Fruit fly (Drosophila melanogaster) whole organism, pupa: ENCODE results near the gene CG34125.

ENCODE experiments used
- CG10348 ChIP-seq: fragments of 200-800 bp; sonication (Bioruptor generic); IDR thresholded peaks from 2 replicates; pipeline ENCODE4 v1.3.6; 2022; ENCODE audit warnings: missing biosample characterization, missing genetic modification characterization
- CG12605 ChIP-seq: fragments of 200-800 bp; sonication (Bioruptor generic); IDR thresholded peaks from 2 replicates; pipeline ENCODE4 v1.3.6; 2022; ENCODE audit warnings: missing biosample characterization, missing genetic modification characterization
- CG13204 ChIP-seq: fragments of 200-800 bp; sonication (Bioruptor generic); optimal IDR thresholded peaks from 2 replicates; lab custom pipeline; 2018; ENCODE audit warnings: missing biosample characterization, mild to moderate bottlenecking, missing genetic modification characterization, moderate library complexity
- CG14655 ChIP-seq: fragments of 200-800 bp; sonication (Bioruptor generic); optimal IDR thresholded peaks from 3 replicates; lab custom pipeline; 2017; ENCODE audit warnings: mild to moderate bottlenecking, missing biosample characterization, missing genetic modification reagents, missing genetic modification characterization
- CG15710 ChIP-seq: fragments of 200-800 bp; sonication (Bioruptor generic); optimal IDR thresholded peaks from 2 replicates; lab custom pipeline; 2018; ENCODE audit warnings: missing biosample characterization, mild to moderate bottlenecking, missing genetic modification characterization, moderate library complexity
- CG17806 ChIP-seq: fragments of 200-800 bp; sonication (Bioruptor generic); optimal IDR thresholded peaks from 2 replicates; lab custom pipeline; 2018; ENCODE audit warnings: missing biosample characterization, mild to moderate bottlenecking, missing genetic modification characterization, moderate library complexity
- CG32121 ChIP-seq: fragments of 200-800 bp; sonication (Bioruptor generic); IDR thresholded peaks from 2 replicates; pipeline ENCODE4 v1.3.6; 2022; ENCODE audit warnings: missing biosample characterization, missing genetic modification characterization
- CG34367 ChIP-seq: fragments of 200-800 bp; sonication (Bioruptor generic); optimal IDR thresholded peaks from 2 replicates; lab custom pipeline; 2018; ENCODE audit warnings: missing biosample characterization, mild to moderate bottlenecking, missing genetic modification characterization
- CG4496 ChIP-seq: fragments of 200-800 bp; sonication (Bioruptor generic); IDR thresholded peaks from 3 replicates; pipeline ENCODE4 v1.3.6; 2022; ENCODE audit warnings: missing biosample characterization, missing genetic modification characterization
- CG8159 ChIP-seq: fragments of 200-800 bp; sonication (Bioruptor generic); optimal IDR thresholded peaks from 3 replicates; lab custom pipeline; 2018; ENCODE audit warnings: missing biosample characterization, mild to moderate bottlenecking, missing genetic modification characterization, moderate library complexity
- CG8301 ChIP-seq: fragments of 200-800 bp; sonication (Bioruptor generic); optimal IDR thresholded peaks from 2 replicates; lab custom pipeline; 2018; ENCODE audit warnings: missing biosample characterization, mild to moderate bottlenecking, missing genetic modification characterization
- CG9948 ChIP-seq: fragments of 200-800 bp; sonication (Bioruptor generic); optimal IDR thresholded peaks from 2 replicates; lab custom pipeline; 2018; ENCODE audit warnings: missing biosample characterization, mild to moderate bottlenecking, missing genetic modification characterization, moderate library complexity
- D1 ChIP-seq: fragments of 200-800 bp; sonication (Bioruptor generic); optimal IDR thresholded peaks from 2 replicates; lab custom pipeline; 2018; ENCODE audit warnings: missing biosample characterization, mild to moderate bottlenecking, missing genetic modification characterization, moderate library complexity
- EcR ChIP-seq: fragments of 200-800 bp; sonication (Bioruptor generic); optimal IDR thresholded peaks from 3 replicates; lab custom pipeline; 2019; ENCODE audit warnings: missing biosample characterization, missing genetic modification characterization, mild to moderate bottlenecking, moderate library complexity, missing genetic modification reagents
- Ets98B ChIP-seq: fragments of 200-800 bp; sonication (Bioruptor generic); IDR thresholded peaks from 2 replicates; pipeline ENCODE4 v1.3.6; 2022; ENCODE audit warnings: missing biosample characterization, missing genetic modification characterization
- Pif1A ChIP-seq: fragments of 200-800 bp; sonication (Bioruptor generic); optimal IDR thresholded peaks from 3 replicates; lab custom pipeline; 2016; ENCODE audit warnings: missing biosample characterization, missing genetic modification characterization
- Pif1B ChIP-seq: fragments of 200-800 bp; sonication (Bioruptor generic); optimal IDR thresholded peaks from 3 replicates; lab custom pipeline; 2016; ENCODE audit warnings: missing biosample characterization, missing genetic modification characterization
- Snoo ChIP-seq: fragments of 200-800 bp; sonication (Bioruptor generic); optimal IDR thresholded peaks from 3 replicates; lab custom pipeline; 2017; ENCODE audit warnings: missing biosample characterization, mild to moderate bottlenecking, missing genetic modification characterization, inconsistent platforms
- fd96Ca ChIP-seq: fragments of 200-800 bp; sonication (Bioruptor generic); IDR thresholded peaks from 3 replicates; pipeline ENCODE4 v1.3.6; 2022; ENCODE audit warnings: missing biosample characterization, missing genetic modification characterization
- gl ChIP-seq: fragments of 200-800 bp; sonication (Bioruptor generic); optimal IDR thresholded peaks from 2 replicates; lab custom pipeline; 2018; ENCODE audit warnings: missing biosample characterization, mild to moderate bottlenecking, missing genetic modification characterization
- rn ChIP-seq: fragments of 200-800 bp; sonication (Bioruptor generic); IDR thresholded peaks from 2 replicates; pipeline ENCODE4 v1.3.6; 2022; ENCODE audit warnings: missing biosample characterization, missing genetic modification characterization

The CG34125 gene

dm6 chr2L:4997401-4998259 lies 32.2 kb downstream of the CG34125 start:
- peak; percentile 100 for TF ChIP-seq CG4496 (GFP tag; lab: Robert Waterston, UW)
- TF ChIP-seq CG10348, result peak; percentile 96
- peak; percentile 99 for TF ChIP-seq CG17806 (tag; lab: Kevin White, UChicago)
- peak; percentile 99 for TF ChIP-seq Snoo (tag; lab: Kevin White, UChicago)
- peak; percentile 99 for TF ChIP-seq Pif1A (GFP tag; lab: Kevin White, UChicago)
- TF ChIP-seq fd96Ca, result peak; percentile 99
- TF ChIP-seq Pif1B (GFP tag; lab: Kevin White, UChicago), result peak; percentile 99
- TF ChIP-seq Ets98B, result peak; percentile 100
- peak; percentile 99 for TF ChIP-seq CG32121 (GFP tag; lab: Robert Waterston, UW)
- TF ChIP-seq rn, result peak; percentile 98
- peak; percentile 99 for TF ChIP-seq CG9948
- TF ChIP-seq CG13204, result peak; percentile 96
- TF ChIP-seq gl (tag; lab: Kevin White, UChicago), result peak; percentile 98
- peak; percentile 99 for TF ChIP-seq CG8159 (tag; lab: Kevin White, UChicago)
- TF ChIP-seq CG15710 (tag; lab: Kevin White, UChicago), result peak; percentile 98
- TF ChIP-seq CG8301 (tag; lab: Kevin White, UChicago), result peak; percentile 100
- TF ChIP-seq EcR, result peak; percentile 95
- peak; percentile 100 for TF ChIP-seq CG14655 (GFP tag; lab: Kevin White, UChicago)
- TF ChIP-seq CG12605 (GFP tag; lab: Robert Waterston, UW), result peak; percentile 99
- peak; percentile 94 for TF ChIP-seq D1 (tag; lab: Kevin White, UChicago)
- peak; percentile 99 for TF ChIP-seq CG34367

- TF ChIP-seq rn (no peak), CG32121 (GFP tag; lab: Robert Waterston, UW) (no peak), CG8159 (tag; lab: Kevin White, UChicago) (no peak), CG17806 (tag; lab: Kevin White, UChicago) (no peak), CG34367 (no peak), Pif1A (GFP tag; lab: Kevin White, UChicago) (no peak), CG14655 (GFP tag; lab: Kevin White, UChicago) (no peak)
- TF ChIP-seq, all 21 proteins: peak for 0
Measured at dm6 chr2L:4998260-4998560, 32.7 kb downstream of the CG34125 start.

dm6 chr2L:4998571-4999191 lies 33.2 kb downstream of the CG34125 start:
- no peak for TF ChIP-seq EcR
- no peak for TF ChIP-seq CG12605 (GFP tag; lab: Robert Waterston, UW)

- TF ChIP-seq CG15710 (tag; lab: Kevin White, UChicago) (peak; percentile 52), CG8159 (tag; lab: Kevin White, UChicago) (peak; percentile 62), CG10348 (peak; percentile 36; the same call in 1 of the 2 replicates), Snoo (tag; lab: Kevin White, UChicago) (peak; percentile 37), D1 (tag; lab: Kevin White, UChicago) (no peak), EcR (peak; percentile 80), Ets98B (peak; percentile 90), CG8301 (tag; lab: Kevin White, UChicago) (peak; percentile 78), Pif1B (GFP tag; lab: Kevin White, UChicago) (peak; percentile 65), fd96Ca (peak; percentile 92), CG17806 (tag; lab: Kevin White, UChicago) (peak; percentile 48), rn (peak; percentile 83), Pif1A (GFP tag; lab: Kevin White, UChicago) (peak; percentile 68), gl (tag; lab: Kevin White, UChicago) (no peak), CG13204 (no peak), CG14655 (GFP tag; lab: Kevin White, UChicago) (peak; percentile 84), CG4496 (GFP tag; lab: Robert Waterston, UW) (peak; percentile 87), CG9948 (peak; percentile 53), CG34367 (peak; percentile 54), CG12605 (GFP tag; lab: Robert Waterston, UW) (peak; percentile 60), CG32121 (GFP tag; lab: Robert Waterston, UW) (peak; percentile 87)
Measured at dm6 chr2L:4999389-5000032, 34.0 kb downstream of the CG34125 start.

dm6 chr2L:5000287-5000871 lies 34.9 kb downstream of the CG34125 start:
- peak; percentile 59; the same call in 1 of the 2 replicates for TF ChIP-seq CG12605 (GFP tag; lab: Robert Waterston, UW)
- TF ChIP-seq fd96Ca, result peak; percentile 69
- peak; percentile 87 for TF ChIP-seq Pif1A (GFP tag; lab: Kevin White, UChicago)
- TF ChIP-seq Ets98B, result peak; percentile 66
- TF ChIP-seq Pif1B (GFP tag; lab: Kevin White, UChicago), result peak; percentile 85
- TF ChIP-seq CG15710 (tag; lab: Kevin White, UChicago), result peak; percentile 93
- peak; percentile 83 for TF ChIP-seq CG13204
- peak; percentile 87 for TF ChIP-seq CG9948
- TF ChIP-seq CG34367, result peak; percentile 85
- peak; percentile 83 for TF ChIP-seq CG17806 (tag; lab: Kevin White, UChicago)
- peak; percentile 84 for TF ChIP-seq CG14655 (GFP tag; lab: Kevin White, UChicago)
- TF ChIP-seq CG8301 (tag; lab: Kevin White, UChicago), result peak; percentile 70
- TF ChIP-seq EcR, result peak; percentile 47
- peak; percentile 91 for TF ChIP-seq CG8159 (tag; lab: Kevin White, UChicago)
- no peak for TF ChIP-seq CG10348
- TF ChIP-seq gl (tag; lab: Kevin White, UChicago), result peak; percentile 66
- TF ChIP-seq rn, result 0 out of 2 replicates have a peak, but pooled peaks have one; percentile 7
- TF ChIP-seq D1 (tag; lab: Kevin White, UChicago), result peak; percentile 85
- peak; percentile 73 for TF ChIP-seq Snoo (tag; lab: Kevin White, UChicago)
- peak; percentile 63 for TF ChIP-seq CG4496 (GFP tag; lab: Robert Waterston, UW)
- TF ChIP-seq CG32121 (GFP tag; lab: Robert Waterston, UW), result peak; percentile 32
